Fruit fly (Drosophila melanogaster): ENCODE measurements around the gene CG7872.

Gene CG7872

DNA sequence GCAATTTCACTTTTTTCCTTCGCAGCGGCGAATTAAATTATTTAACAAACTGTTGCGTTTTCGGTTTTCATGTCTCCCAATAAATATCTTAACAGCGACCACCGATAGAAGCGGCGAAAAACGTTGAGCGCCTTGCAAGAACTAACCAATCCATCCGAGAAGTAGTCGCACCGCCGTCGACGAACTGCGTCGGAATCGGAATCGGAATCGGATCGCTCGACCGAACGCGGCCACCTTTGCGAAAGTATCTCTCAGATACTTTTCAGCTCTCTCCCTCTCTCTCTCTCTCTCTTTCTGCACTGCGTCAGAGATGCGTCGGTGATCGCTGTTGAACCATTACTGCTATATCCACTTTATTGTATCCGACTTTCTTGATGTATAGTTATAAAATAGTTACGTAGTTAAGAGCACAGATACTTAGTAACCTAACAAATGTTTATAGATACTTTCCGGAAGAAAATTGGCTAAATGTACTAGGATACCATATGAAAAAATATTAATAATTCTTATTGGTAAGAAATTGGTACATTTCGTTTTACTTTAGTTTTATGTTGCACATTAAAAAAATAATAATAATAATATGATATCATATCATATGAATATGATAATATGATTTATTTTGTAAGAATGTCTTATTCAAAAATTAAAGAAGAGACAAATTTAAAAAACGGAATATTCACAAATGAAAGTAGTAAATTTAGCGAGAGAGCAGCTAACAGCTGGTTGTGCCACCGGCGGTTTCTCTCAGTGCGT lies 15.6 kb downstream of the CG7872 start, which contains the start of gene Chsy (continued):
- TF ChIP-seq nom (GFP tag; optimal IDR thresholded peaks at IDR 0.05) (peak; percentile 1), grn (GFP tag; optimal IDR thresholded peaks at IDR 0.05) (no peak), zfh2 (GFP tag; optimal IDR thresholded peaks at IDR 0.05) (no peak), Mrtf (GFP tag; IDR thresholded peaks at IDR 0.05) (no peak), CG31224 (GFP tag; IDR thresholded peaks at IDR 0.05) (no peak), Max (GFP tag; optimal IDR thresholded peaks at IDR 0.05) (no peak), HHEX (GFP tag; optimal IDR thresholded peaks at IDR 0.05) (no peak), CG2120 (GFP tag; optimal IDR thresholded peaks at IDR 0.05) (no peak), CG15073 (GFP tag; optimal IDR thresholded peaks at IDR 0.05) (no peak), kay (GFP tag; optimal IDR thresholded peaks at IDR 0.05) (no peak), Atf3 (GFP tag; optimal IDR thresholded peaks at IDR 0.05) (no peak), CG7357 (GFP tag; IDR thresholded peaks at IDR 0.05) (no peak), vfl (GFP tag; optimal IDR thresholded peaks at IDR 0.05) (no peak), Nf-YA (GFP tag; IDR thresholded peaks at IDR 0.05) (no peak), CG34224 (GFP tag; IDR thresholded peaks at IDR 0.05; ENCODE audit: partially characterized antibody) (no peak), CG9797 (GFP tag; optimal IDR thresholded peaks at IDR 0.05) (no peak), Med (GFP tag) (peak; percentile 78), CG11696 (GFP tag; IDR thresholded peaks at IDR 0.05) (no peak), CG43689 (GFP tag; IDR thresholded peaks at IDR 0.05) (no peak), CG6854 (GFP tag; optimal IDR thresholded peaks at IDR 0.05) (no peak), CG13624 (GFP tag; optimal IDR thresholded peaks at IDR 0.05) (no peak), bcd (GFP tag; optimal IDR thresholded peaks at IDR 0.05) (no peak), pho (GFP tag; optimal IDR thresholded peaks at IDR 0.05) (no peak), Sry-β (GFP tag; optimal IDR thresholded peaks at IDR 0.05) (peak; percentile 92), CG1832 (GFP tag; optimal IDR thresholded peaks at IDR 0.05) (peak; percentile 39), CG17361 (GFP tag; IDR thresholded peaks at IDR 0.05) (peak; percentile 53; the same call in 2 of the 3 replicates), CG8478 (optimal IDR thresholded peaks at IDR 0.05) (no peak), CG16779 (GFP tag; IDR thresholded peaks at IDR 0.05) (no peak), pros (GFP tag; optimal IDR thresholded peaks at IDR 0.05) (no peak), CG7372 (GFP tag; IDR thresholded peaks at IDR 0.05) (0 out of 2 replicates have a peak, but pooled peaks have one; percentile 8), croc (GFP tag; conservative IDR thresholded peaks at IDR 0.05) (no peak), lab (GFP tag; optimal IDR thresholded peaks at IDR 0.05) (peak; percentile 15), ara (GFP tag; IDR thresholded peaks at IDR 0.05) (no peak), so (GFP tag; IDR thresholded peaks at IDR 0.05) (no peak), wdn (GFP tag; IDR thresholded peaks at IDR 0.05) (no peak), NK7.1 (GFP tag; optimal IDR thresholded peaks at IDR 0.05) (no peak), CG4820 (GFP tag; optimal IDR thresholded peaks at IDR 0.05) (no peak), Mad (GFP tag; optimal IDR thresholded peaks at IDR 0.05) (no peak), pfk (GFP tag; optimal IDR thresholded peaks at IDR 0.05) (no peak), crol (GFP tag; IDR thresholded peaks at IDR 0.05) (no peak), nerfin-1 (tag; optimal IDR thresholded peaks at IDR 0.05) (no peak), klu (GFP tag; IDR thresholded peaks at IDR 0.05) (no peak), HLHmδ (GFP tag; optimal IDR thresholded peaks at IDR 0.05) (peak; percentile 16), CG8944 (GFP tag; optimal IDR thresholded peaks at IDR 0.05) (no peak), Hmr (GFP tag; optimal IDR thresholded peaks at IDR 0.05) (no peak), MBD-R2 (GFP tag; IDR thresholded peaks at IDR 0.05) (no peak), Dip2 (GFP tag; IDR thresholded peaks at IDR 0.05) (no peak), D (optimal IDR thresholded peaks at IDR 0.05) (no peak), D (GFP tag; optimal IDR thresholded peaks at IDR 0.05) (no peak), cad (GFP tag; optimal IDR thresholded peaks at IDR 0.05) (no peak), CG4424 (GFP tag; optimal IDR thresholded peaks at IDR 0.05) (no peak), Tbp (GFP tag; optimal IDR thresholded peaks at IDR 0.05) (no peak)

Measured in whole organism, embryonic.